Fruit fly (Drosophila melanogaster): ENCODE results near the gene CG34448.

Gene CG34448

dm6 chr2L:2454644-2455043 lies 36.9 kb upstream of the CG34448 start (continued):
- TF ChIP-seq grau (tag; optimal IDR thresholded peaks at IDR 0.05) = no peak
- TF ChIP-seq CG30431 (GFP tag; optimal IDR thresholded peaks at IDR 0.05) = no peak
- no peak for TF ChIP-seq unc-4 (GFP tag; IDR thresholded peaks at IDR 0.05; ENCODE audit: partially characterized antibody)
- no peak for TF ChIP-seq Asciz (GFP tag; optimal IDR thresholded peaks at IDR 0.05)
- TF ChIP-seq Adf1 (GFP tag; IDR thresholded peaks at IDR 0.05) = peak; percentile 98
- TF ChIP-seq YL-1 (GFP tag; optimal IDR thresholded peaks at IDR 0.05) = no peak
- no peak for TF ChIP-seq schlank (tag; optimal IDR thresholded peaks at IDR 0.05)
- no peak for TF ChIP-seq tna (GFP tag; IDR thresholded peaks at IDR 0.05; ENCODE audit: partially characterized antibody)
- no peak for TF ChIP-seq CG10366 (GFP tag; IDR thresholded peaks at IDR 0.05)
- no peak for TF ChIP-seq cwo (GFP tag; optimal IDR thresholded peaks at IDR 0.05)
- TF ChIP-seq Hr3 (GFP tag; optimal IDR thresholded peaks at IDR 0.05) = no peak
- TF ChIP-seq CG11695 (GFP tag; IDR thresholded peaks at IDR 0.05) = no peak
- no peak for TF ChIP-seq ftz-f1 (GFP tag; optimal IDR thresholded peaks at IDR 0.05)
- TF ChIP-seq da (GFP tag; optimal IDR thresholded peaks at IDR 0.05) = no peak
- TF ChIP-seq CG11504 (tag; optimal IDR thresholded peaks at IDR 0.05) = no peak
- TF ChIP-seq CG16863 (GFP tag; optimal IDR thresholded peaks at IDR 0.05) = no peak
- TF ChIP-seq sqz (GFP tag; optimal IDR thresholded peaks at IDR 0.05) = no peak
- no peak for TF ChIP-seq danr (GFP tag; IDR thresholded peaks at IDR 0.05)
- TF ChIP-seq Nf-YA (GFP tag; IDR thresholded peaks at IDR 0.05) = no peak
- TF ChIP-seq CG4424 (GFP tag; optimal IDR thresholded peaks at IDR 0.05) = no peak
- TF ChIP-seq Abd-B (GFP tag; optimal IDR thresholded peaks at IDR 0.05) = no peak
- TF ChIP-seq CG17385 (GFP tag; optimal IDR thresholded peaks at IDR 0.05) = peak; percentile 91
- no peak for TF ChIP-seq ems (GFP tag; optimal IDR thresholded peaks at IDR 0.05)
- no peak for TF ChIP-seq sim (GFP tag; IDR thresholded peaks at IDR 0.05)
- TF ChIP-seq CG3281 (GFP tag; optimal IDR thresholded peaks at IDR 0.05) = no peak
- no peak for TF ChIP-seq CG13775 (GFP tag; optimal IDR thresholded peaks at IDR 0.05)
- TF ChIP-seq Rfx (GFP tag; IDR thresholded peaks at IDR 0.05) = no peak
- TF ChIP-seq HmgZ (tag; optimal IDR thresholded peaks at IDR 0.05) = no peak
- TF ChIP-seq Elba2 (GFP tag; optimal IDR thresholded peaks at IDR 0.05) = no peak
- TF ChIP-seq CG11247 (GFP tag; IDR thresholded peaks at IDR 0.05) = no peak
- TF ChIP-seq en (GFP tag; optimal IDR thresholded peaks at IDR 0.05) = no peak
- peak; percentile 27; the same call in 1 of the 2 replicates for TF ChIP-seq CG13287 (GFP tag; IDR thresholded peaks at IDR 0.05; ENCODE audit: partially characterized antibody)
- no peak for TF ChIP-seq CG7357 (GFP tag; IDR thresholded peaks at IDR 0.05)
- TF ChIP-seq BEAF-32 (GFP tag; optimal IDR thresholded peaks at IDR 0.05) = no peak
- no peak for TF ChIP-seq salm (tag; optimal IDR thresholded peaks at IDR 0.05)
- TF ChIP-seq CG33213 (GFP tag; optimal IDR thresholded peaks at IDR 0.05) = no peak
- no peak for TF ChIP-seq exex (tag; optimal IDR thresholded peaks at IDR 0.05)
- peak; percentile 66 for TF ChIP-seq kni (GFP tag; optimal IDR thresholded peaks at IDR 0.05)
- TF ChIP-seq Hr51 (GFP tag; optimal IDR thresholded peaks at IDR 0.05) = no peak
- no peak for TF ChIP-seq jumu (GFP tag; optimal IDR thresholded peaks at IDR 0.05)
- peak; percentile 51; the same call in 1 of the 3 replicates for TF ChIP-seq CG6791 (GFP tag; IDR thresholded peaks at IDR 0.05; ENCODE audit: partially characterized antibody)
- TF ChIP-seq CG4282 (GFP tag; optimal IDR thresholded peaks at IDR 0.05) = no peak
- TF ChIP-seq Aef1 (GFP tag; IDR thresholded peaks at IDR 0.05) = no peak
- TF ChIP-seq CG34224 (GFP tag; IDR thresholded peaks at IDR 0.05; ENCODE audit: partially characterized antibody) = peak; percentile 54; the same call in 2 of the 3 replicates
- TF ChIP-seq CG12769 (tag; optimal IDR thresholded peaks at IDR 0.05) = no peak
- TF ChIP-seq CG6813 (GFP tag; optimal IDR thresholded peaks at IDR 0.05) = no peak
- no peak for TF ChIP-seq CG17802 (tag; optimal IDR thresholded peaks at IDR 0.05)
- TF ChIP-seq Ptx1 (GFP tag; IDR thresholded peaks at IDR 0.05) = no peak
- TF ChIP-seq Tbp (GFP tag; optimal IDR thresholded peaks at IDR 0.05) = no peak
- no peak for TF ChIP-seq croc (GFP tag; conservative IDR thresholded peaks at IDR 0.05)
- peak; percentile 79 for TF ChIP-seq Jarid2 (GFP tag; optimal IDR thresholded peaks at IDR 0.05)
